Fruit fly (Drosophila melanogaster): ENCODE measurements around the gene LeuRS.

The LeuRS gene

DNA sequence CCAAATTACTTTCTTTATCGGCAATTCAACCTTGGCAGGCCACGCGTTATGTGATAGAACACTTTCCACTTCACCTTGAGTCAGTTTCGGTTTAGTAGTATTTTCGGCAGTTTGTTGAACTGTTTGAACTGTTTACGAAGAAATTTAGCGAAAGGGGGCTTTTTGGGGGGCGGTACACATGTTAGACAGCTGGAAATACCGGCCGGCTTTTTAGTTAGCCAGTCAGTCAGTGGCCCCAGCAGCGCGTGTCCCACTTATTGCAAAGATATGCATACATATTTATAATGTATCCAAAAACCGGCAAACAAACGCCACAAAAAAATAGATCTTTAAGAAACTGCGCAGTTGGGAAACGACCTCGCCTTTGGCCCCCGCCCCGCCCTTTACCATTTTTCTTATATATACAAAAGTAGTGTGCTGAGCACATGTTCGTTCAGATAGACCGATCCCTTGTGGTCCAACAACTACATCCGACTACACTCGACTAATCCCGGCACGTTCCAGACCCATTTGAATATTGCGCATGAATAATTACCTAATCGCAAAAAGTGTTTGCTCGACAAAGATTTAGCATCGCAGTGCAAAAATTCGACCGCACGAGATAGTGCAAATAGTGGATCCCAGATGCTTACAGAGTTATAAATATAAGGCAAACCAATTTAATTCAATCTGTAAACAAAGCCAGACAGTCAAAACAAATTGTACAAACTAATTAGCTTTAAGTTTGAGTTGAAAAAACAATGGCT is 34.6 kb downstream of the LeuRS start (continued):
- no peak for TF ChIP-seq Ptx1 (GFP tag; IDR thresholded peaks at IDR 0.05)
- no peak for TF ChIP-seq insv (GFP tag; optimal IDR thresholded peaks at IDR 0.05)
- TF ChIP-seq CG4820 (GFP tag; optimal IDR thresholded peaks at IDR 0.05): no peak
- TF ChIP-seq stc (GFP tag; IDR thresholded peaks at IDR 0.05): no peak
- TF ChIP-seq PHDP (tag; optimal IDR thresholded peaks at IDR 0.05): no peak
- no peak for TF ChIP-seq CG8388 (GFP tag; optimal IDR thresholded peaks at IDR 0.05)
- no peak for TF ChIP-seq Hand (GFP tag; optimal IDR thresholded peaks at IDR 0.05)
- TF ChIP-seq en (GFP tag; optimal IDR thresholded peaks at IDR 0.05): no peak
- TF ChIP-seq Ada2b (GFP tag; IDR thresholded peaks at IDR 0.05): no peak
- TF ChIP-seq CG11696 (GFP tag; IDR thresholded peaks at IDR 0.05): no peak
- no peak for TF ChIP-seq HLHmδ (GFP tag; optimal IDR thresholded peaks at IDR 0.05)
- TF ChIP-seq CG8765 (GFP tag; IDR thresholded peaks at IDR 0.05): no peak
- TF ChIP-seq Mrtf (GFP tag; IDR thresholded peaks at IDR 0.05): no peak
- no peak for TF ChIP-seq CG7963 (GFP tag; IDR thresholded peaks at IDR 0.05; ENCODE audit: partially characterized antibody)
- TF ChIP-seq CG34376 (GFP tag; optimal IDR thresholded peaks at IDR 0.05): peak; percentile 11
- TF ChIP-seq CG11398 (GFP tag; optimal IDR thresholded peaks at IDR 0.05): no peak
- no peak for TF ChIP-seq CG9817 (tag; optimal IDR thresholded peaks at IDR 0.05)
- TF ChIP-seq NC2α (GFP tag; optimal IDR thresholded peaks at IDR 0.05): no peak
- TF ChIP-seq ERR (GFP tag; optimal IDR thresholded peaks at IDR 0.05): no peak
- TF ChIP-seq tio (GFP tag; optimal IDR thresholded peaks at IDR 0.05): no peak
- TF ChIP-seq HLH4C (GFP tag; IDR thresholded peaks at IDR 0.05; ENCODE audit: partially characterized antibody): no peak
- TF ChIP-seq CG9609 (GFP tag; optimal IDR thresholded peaks at IDR 0.05): no peak
- no peak for TF ChIP-seq CG18476 (GFP tag; optimal IDR thresholded peaks at IDR 0.05)
- TF ChIP-seq CrebB (tag; optimal IDR thresholded peaks at IDR 0.05): no peak
- no peak for TF ChIP-seq chm (GFP tag; IDR thresholded peaks at IDR 0.05)
- no peak for TF ChIP-seq ranshi (GFP tag; IDR thresholded peaks at IDR 0.05)
- TF ChIP-seq sqz (GFP tag; optimal IDR thresholded peaks at IDR 0.05): no peak
- TF ChIP-seq salm (tag; optimal IDR thresholded peaks at IDR 0.05): no peak
- TF ChIP-seq ap (GFP tag; IDR thresholded peaks at IDR 0.05): no peak
- no peak for TF ChIP-seq Dek (tag; optimal IDR thresholded peaks at IDR 0.05)
- no peak for TF ChIP-seq CG17568 (GFP tag; optimal IDR thresholded peaks at IDR 0.05)
- no peak for TF ChIP-seq YL-1 (GFP tag; optimal IDR thresholded peaks at IDR 0.05)
- no peak for TF ChIP-seq Kr (GFP tag; optimal IDR thresholded peaks at IDR 0.05)
- TF ChIP-seq CkIIα-i1 (GFP tag; IDR thresholded peaks at IDR 0.05): no peak
- no peak for TF ChIP-seq CG1647 (GFP tag; optimal IDR thresholded peaks at IDR 0.05)
- no peak for TF ChIP-seq sim (GFP tag; IDR thresholded peaks at IDR 0.05)
- peak; percentile 38 for TF ChIP-seq Ets65A (GFP tag)
- TF ChIP-seq zf30C (GFP tag; optimal IDR thresholded peaks at IDR 0.05): no peak
- TF ChIP-seq CG1832 (GFP tag; optimal IDR thresholded peaks at IDR 0.05): no peak
- no peak for TF ChIP-seq Hmx (GFP tag; optimal IDR thresholded peaks at IDR 0.05)
- TF ChIP-seq CG4617 (GFP tag; optimal IDR thresholded peaks at IDR 0.05; ENCODE audit: borderline replicate concordance): no peak
- no peak for TF ChIP-seq ATbp (GFP tag; optimal IDR thresholded peaks at IDR 0.05)
- peak; percentile 4 for TF ChIP-seq CG2116 (GFP tag; optimal IDR thresholded peaks at IDR 0.05)
- TF ChIP-seq z (GFP tag; IDR thresholded peaks at IDR 0.05): no peak
- TF ChIP-seq Ets97D (GFP tag; optimal IDR thresholded peaks at IDR 0.05): no peak
- TF ChIP-seq CG12744 (GFP tag; optimal IDR thresholded peaks at IDR 0.05): no peak
- TF ChIP-seq CG42726 (GFP tag; IDR thresholded peaks at IDR 0.05; ENCODE audit: partially characterized antibody): no peak
- TF ChIP-seq btn (GFP tag; optimal IDR thresholded peaks at IDR 0.05): no peak
- no peak for TF ChIP-seq Atf-2 (GFP tag; optimal IDR thresholded peaks at IDR 0.05)
- TF ChIP-seq Hey (tag; optimal IDR thresholded peaks at IDR 0.05): peak; percentile 56
- TF ChIP-seq CG7372 (GFP tag; IDR thresholded peaks at IDR 0.05): no peak
